Worm (Caenorhabditis elegans): Measurements from ENCODE around the gene srw-118.

- TF ChIP-seq xbp-1 (tag; optimal IDR thresholded peaks at IDR 0.05) (no peak), ceh-88 (GFP tag; IDR thresholded peaks at IDR 0.05) (no peak), elt-3 (tag; optimal IDR thresholded peaks at IDR 0.05) (no peak), lsy-2 (tag; optimal IDR thresholded peaks at IDR 0.05) (no peak), pqm-1 (tag; optimal IDR thresholded peaks at IDR 0.05) (no peak)
Measured at ce11 chrV:3028205-3028604, 48.3 kb upstream of the srw-118 start, which contains the start of gene asp-7.

Measured in whole organism, L1 larva.